Fruit fly (Drosophila melanogaster) whole organism, embryonic: ENCODE results near the gene CG43925.

ENCODE experiments used
- Adf1 ChIP-seq: fragments of 200-800 bp; sonication (Bioruptor generic); IDR thresholded peaks from 2 replicates; pipeline ENCODE4 v1.3.6; 2022; ENCODE audit warnings: missing biosample characterization, missing genetic modification characterization
- Atf6 ChIP-seq: fragments of 200-800 bp; sonication (Bioruptor generic); IDR thresholded peaks from 2 replicates; pipeline ENCODE4 v1.3.6; 2022; ENCODE audit warnings: missing biosample characterization, missing genetic modification characterization
- CG10543 ChIP-seq: fragments of 200-800 bp; sonication (Bioruptor generic); optimal IDR thresholded peaks from 3 replicates; lab custom pipeline; 2017; ENCODE audit warnings: missing biosample characterization, mild to moderate bottlenecking, missing genetic modification characterization, moderate library complexity
- CG11695 ChIP-seq: fragments of 200-800 bp; sonication (Bioruptor generic); IDR thresholded peaks from 3 replicates; pipeline ENCODE4 v1.3.6; 2022; ENCODE audit warnings: missing biosample characterization, missing genetic modification characterization
- CG1233 ChIP-seq: fragments of 200-800 bp; sonication (Bioruptor generic); optimal IDR thresholded peaks from 4 replicates; lab custom pipeline; 2018; ENCODE audit warnings: missing biosample characterization, mild to moderate bottlenecking, missing genetic modification characterization
- CG12769 ChIP-seq: fragments of 200-800 bp; sonication (Bioruptor generic); optimal IDR thresholded peaks from 2 replicates; lab custom pipeline; 2019; ENCODE audit warnings: missing biosample characterization, mild to moderate bottlenecking, missing genetic modification characterization, moderate library complexity
- CG15073 ChIP-seq: fragments of 200-800 bp; sonication (Bioruptor generic); optimal IDR thresholded peaks from 2 replicates; lab custom pipeline; 2016; ENCODE audit warnings: missing biosample characterization, missing genetic modification characterization
- CG17186 ChIP-seq: fragments of 200-800 bp; sonication (Bioruptor generic); optimal IDR thresholded peaks from 3 replicates; lab custom pipeline; 2017; ENCODE audit warnings: missing biosample characterization, missing genetic modification reagents, missing genetic modification characterization
- CG17359 ChIP-seq: fragments of 200-800 bp; sonication (Bioruptor generic); optimal IDR thresholded peaks from 3 replicates; lab custom pipeline; 2018; ENCODE audit warnings: missing biosample characterization, mild to moderate bottlenecking, missing genetic modification characterization, moderate library complexity
- CG17361 ChIP-seq: fragments of 200-800 bp; sonication (Bioruptor generic); IDR thresholded peaks from 3 replicates; pipeline ENCODE4 v1.3.6; 2022; ENCODE audit warnings: missing biosample characterization, missing genetic modification characterization
- CG18599 ChIP-seq: fragments of 200-800 bp; sonication (Bioruptor generic); optimal IDR thresholded peaks from 3 replicates; lab custom pipeline; 2017; ENCODE audit warnings: missing biosample characterization, missing genetic modification characterization, mild to moderate bottlenecking, moderate library complexity, missing genetic modification reagents
- CG2678 ChIP-seq: fragments of 200-800 bp; sonication (Bioruptor generic); optimal IDR thresholded peaks from 3 replicates; lab custom pipeline; 2019; ENCODE audit warnings: missing biosample characterization, mild to moderate bottlenecking, missing genetic modification characterization, moderate library complexity
- CG4328 ChIP-seq: fragments of 200-800 bp; sonication (Bioruptor generic); optimal IDR thresholded peaks from 3 replicates; lab custom pipeline; 2017; ENCODE audit warnings: missing biosample characterization, missing genetic modification reagents, missing genetic modification characterization
- CG4820 ChIP-seq: fragments of 200-800 bp; sonication (Bioruptor generic); optimal IDR thresholded peaks from 3 replicates; lab custom pipeline; 2016; ENCODE audit warnings: missing biosample characterization, missing genetic modification characterization
- CG5245 ChIP-seq: fragments of 200-800 bp; sonication (Bioruptor generic); optimal IDR thresholded peaks from 3 replicates; lab custom pipeline; 2016; ENCODE audit warnings: missing biosample characterization, missing genetic modification characterization
- CG6683 ChIP-seq: fragments of 200-800 bp; sonication (Bioruptor generic); optimal IDR thresholded peaks from 2 replicates; lab custom pipeline; 2017; ENCODE audit warnings: missing biosample characterization, mild to moderate bottlenecking, missing genetic modification characterization, missing genetic modification reagents
- CG6765 ChIP-seq: fragments of 200-800 bp; sonication (Bioruptor generic); optimal IDR thresholded peaks from 3 replicates; lab custom pipeline; 2017; ENCODE audit warnings: missing biosample characterization, mild to moderate bottlenecking, missing genetic modification characterization
- CG7786 ChIP-seq: fragments of 200-800 bp; sonication (Bioruptor generic); optimal IDR thresholded peaks from 2 replicates; lab custom pipeline; 2016; ENCODE audit warnings: missing biosample characterization, missing genetic modification characterization
- CG7928 ChIP-seq: fragments of 200-800 bp; sonication (Bioruptor generic); optimal IDR thresholded peaks from 2 replicates; lab custom pipeline; 2017; ENCODE audit warnings: missing biosample characterization, mild to moderate bottlenecking, missing genetic modification characterization
- CG7987 ChIP-seq: fragments of 200-800 bp; sonication (Bioruptor generic); optimal IDR thresholded peaks from 2 replicates; lab custom pipeline; 2018; ENCODE audit warnings: missing biosample characterization, mild to moderate bottlenecking, missing genetic modification characterization, moderate library complexity
- CG8089 ChIP-seq: fragments of 200-800 bp; sonication (Bioruptor generic); optimal IDR thresholded peaks from 3 replicates; lab custom pipeline; 2016; ENCODE audit warnings: missing biosample characterization, missing genetic modification characterization
- Camta ChIP-seq: fragments of 200-800 bp; sonication (Bioruptor generic); optimal IDR thresholded peaks from 2 replicates; lab custom pipeline; 2016; ENCODE audit warnings: missing biosample characterization, missing genetic modification characterization
- CrebB ChIP-seq: fragments of 200-800 bp; sonication (Bioruptor generic); optimal IDR thresholded peaks from 3 replicates; lab custom pipeline; 2018; ENCODE audit warnings: missing biosample characterization, mild to moderate bottlenecking, missing genetic modification characterization
- Drgx ChIP-seq: fragments of 200-800 bp; sonication (Bioruptor generic); IDR thresholded peaks from 2 replicates; pipeline ENCODE4 v1.3.6; 2022; ENCODE audit warnings: missing biosample characterization, missing genetic modification characterization
- Fer1 ChIP-seq: fragments of 200-800 bp; sonication (Bioruptor generic); optimal IDR thresholded peaks from 2 replicates; lab custom pipeline; 2017; ENCODE audit warnings: missing biosample characterization, mild to moderate bottlenecking, missing genetic modification characterization
- HmgZ ChIP-seq: fragments of 200-800 bp; sonication (Bioruptor generic); optimal IDR thresholded peaks from 2 replicates; lab custom pipeline; 2018; ENCODE audit warnings: missing biosample characterization, mild to moderate bottlenecking, missing genetic modification characterization
- Hmr ChIP-seq: fragments of 200-800 bp; sonication (Bioruptor generic); optimal IDR thresholded peaks from 3 replicates; lab custom pipeline; 2017; ENCODE audit warnings: mild to moderate bottlenecking, missing biosample characterization, missing genetic modification reagents, missing genetic modification characterization
- Max ChIP-seq: fragments of 200-800 bp; sonication (Bioruptor generic); optimal IDR thresholded peaks from 2 replicates; lab custom pipeline; 2016; ENCODE audit warnings: missing biosample characterization, mild to moderate bottlenecking, missing genetic modification characterization
- Med ChIP-seq: fragments of 200-800 bp; sonication (Bioruptor generic); peaks from one replicate; lab custom pipeline; 2016; ENCODE audit warnings: missing biosample characterization, missing genetic modification characterization, mild to moderate bottlenecking, inconsistent platforms, moderate library complexity
- Nf-YA ChIP-seq: fragments of 200-800 bp; sonication (Bioruptor generic); IDR thresholded peaks from 2 replicates; pipeline ENCODE4 v1.3.6; 2022; ENCODE audit warnings: missing biosample characterization, missing genetic modification characterization
- Rfx ChIP-seq: fragments of 200-800 bp; sonication (Bioruptor generic); IDR thresholded peaks from 2 replicates; pipeline ENCODE4 v1.3.6; 2022; ENCODE audit warnings: missing biosample characterization, missing genetic modification characterization
- Ssrp ChIP-seq: fragments of 200-800 bp; sonication (Bioruptor generic); optimal IDR thresholded peaks from 2 replicates; lab custom pipeline; 2018; ENCODE audit warnings: missing biosample characterization, mild to moderate bottlenecking, missing genetic modification characterization, moderate library complexity
- Stat92E ChIP-seq, 3 experiments: fragments of >200 bp in 2 of 3; fragments of 200-800 bp in 1 of 3; sonication (Bioruptor generic) in 1 of 3; optimal IDR thresholded peaks; 2 replicates each; lab custom pipeline; 2017 to 2019; ENCODE audit warnings: missing biosample characterization in 3 of 3, missing genetic modification characterization in 3 of 3, mild to moderate bottlenecking in 1 of 3, moderate library complexity in 1 of 3
- amos ChIP-seq: fragments of 200-800 bp; sonication (Bioruptor generic); IDR thresholded peaks from 2 replicates; pipeline ENCODE4 v1.3.6; 2022; ENCODE audit warnings: missing biosample characterization, missing genetic modification characterization; ENCODE audit not compliant: partially characterized antibody
- crol ChIP-seq: fragments of 200-800 bp; sonication (Bioruptor generic); IDR thresholded peaks from 2 replicates; pipeline ENCODE4 v1.3.6; 2022; ENCODE audit warnings: missing biosample characterization, missing genetic modification characterization
- cwo ChIP-seq: fragments of 200-800 bp; sonication (Bioruptor generic); optimal IDR thresholded peaks from 3 replicates; lab custom pipeline; 2017; ENCODE audit warnings: missing biosample characterization, missing genetic modification characterization, mild to moderate bottlenecking, moderate library complexity, missing genetic modification reagents
- disco-r ChIP-seq: fragments of 200-800 bp; sonication (Bioruptor generic); optimal IDR thresholded peaks from 2 replicates; lab custom pipeline; 2016; ENCODE audit warnings: missing biosample characterization, missing genetic modification characterization
- ewg ChIP-seq: fragments of 200-800 bp; sonication (Bioruptor generic); optimal IDR thresholded peaks from 3 replicates; lab custom pipeline; 2017; ENCODE audit warnings: mild to moderate bottlenecking, missing biosample characterization, missing genetic modification reagents, missing genetic modification characterization
- exex ChIP-seq: fragments of 200-800 bp; sonication (Bioruptor generic); optimal IDR thresholded peaks from 4 replicates; lab custom pipeline; 2018; ENCODE audit warnings: missing biosample characterization, mild to moderate bottlenecking, missing genetic modification characterization, moderate library complexity
- ftz-f1 ChIP-seq: fragments of 200-800 bp; sonication (Bioruptor generic); optimal IDR thresholded peaks from 2 replicates; lab custom pipeline; 2016; ENCODE audit warnings: missing biosample characterization, missing genetic modification characterization
- gfzf ChIP-seq: fragments of 200-800 bp; sonication (Bioruptor generic); optimal IDR thresholded peaks from 2 replicates; lab custom pipeline; 2016; ENCODE audit warnings: missing biosample characterization, mild to moderate bottlenecking, missing genetic modification characterization, moderate library complexity
- hth ChIP-seq: fragments of >200 bp; optimal IDR thresholded peaks from 2 replicates; lab custom pipeline; 2017; ENCODE audit warnings: inconsistent platforms
- lab ChIP-seq: fragments of 200-800 bp; sonication (Bioruptor generic); optimal IDR thresholded peaks from 3 replicates; lab custom pipeline; 2017; ENCODE audit warnings: missing biosample characterization, missing genetic modification characterization, mild to moderate bottlenecking, moderate library complexity, missing genetic modification reagents
- lilli ChIP-seq: fragments of 200-800 bp; sonication (Bioruptor generic); optimal IDR thresholded peaks from 3 replicates; lab custom pipeline; 2016; ENCODE audit warnings: missing biosample characterization, missing genetic modification characterization
- pfk ChIP-seq: fragments of 200-800 bp; sonication (Bioruptor generic); optimal IDR thresholded peaks from 2 replicates; lab custom pipeline; 2018; ENCODE audit warnings: missing biosample characterization, mild to moderate bottlenecking, missing genetic modification characterization, moderate library complexity
- salm ChIP-seq: fragments of 200-800 bp; sonication (Bioruptor generic); optimal IDR thresholded peaks from 2 replicates; lab custom pipeline; 2018; ENCODE audit warnings: missing biosample characterization, mild to moderate bottlenecking, missing genetic modification characterization
- sd ChIP-seq: fragments of 200-800 bp; sonication (Bioruptor generic); optimal IDR thresholded peaks from 3 replicates; lab custom pipeline; 2018; ENCODE audit warnings: missing biosample characterization, mild to moderate bottlenecking, missing genetic modification characterization, moderate library complexity
- sug ChIP-seq: fragments of 200-800 bp; optimal IDR thresholded peaks from 2 replicates; lab custom pipeline; 2019; ENCODE audit warnings: missing biosample characterization, mild to moderate bottlenecking, missing genetic modification characterization, moderate library complexity

The CG43925 gene

dm6 chr2L:13206077-13206668 lies 29.9 kb downstream of the CG43925 start (continued):
- TF ChIP-seq amos (no peak), CG11695 (no peak), crol (GFP tag; lab: Robert Waterston, UW) (peak; percentile 34; the same call in 1 of the 2 replicates), CG4820 (GFP tag; lab: Kevin White, UChicago) (no peak), pfk (peak; percentile 55), CG8089 (GFP tag; lab: Kevin White, UChicago) (no peak), HmgZ (peak; percentile 50), Drgx (peak; percentile 63), Stat92E (GFP tag; optimal IDR thresholded peaks at IDR 0.05; lab: Kevin White, UChicago) (no peak), Ssrp (no peak), Camta (GFP tag; lab: Kevin White, UChicago) (no peak), CG6683 (GFP tag; lab: Kevin White, UChicago) (peak; percentile 26), lilli (GFP tag; lab: Kevin White, UChicago) (peak; percentile 18), ewg (no peak), Fer1 (GFP tag; lab: Kevin White, UChicago) (peak; percentile 31), CG15073 (no peak), CG7987 (GFP tag; lab: Kevin White, UChicago) (peak; percentile 37), CG17186 (no peak), CG2678 (peak; percentile 30), Rfx (GFP tag; lab: Robert Waterston, UW) (0 out of 2 replicates have a peak, but pooled peaks have one; percentile 23), sug (tag; lab: Kevin White, UChicago) (peak; percentile 98), CrebB (tag; lab: Kevin White, UChicago) (peak; percentile 13), CG4328 (peak; percentile 21), CG6765 (GFP tag; lab: Kevin White, UChicago) (no peak), hth (no peak), CG10543 (peak; percentile 95), CG17361 (GFP tag; lab: Robert Waterston, UW) (no peak), disco-r (GFP tag; lab: Kevin White, UChicago) (no peak), Adf1 (peak; percentile 69; the same call in 1 of the 2 replicates), CG7928 (GFP tag; lab: Kevin White, UChicago) (no peak), CG5245 (GFP tag; lab: Kevin White, UChicago) (no peak), salm (tag; lab: Kevin White, UChicago) (no peak), CG1233 (peak; percentile 32), cwo (GFP tag; lab: Kevin White, UChicago) (peak; percentile 93), gfzf (no peak), Atf6 (GFP tag; lab: Robert Waterston, UW) (0 out of 2 replicates have a peak, but pooled peaks have one; percentile 22), Nf-YA (no peak), sd (tag; lab: Kevin White, UChicago) (peak; percentile 81), CG12769 (tag; lab: Kevin White, UChicago) (no peak), CG7786 (GFP tag; lab: Kevin White, UChicago) (peak; percentile 29), CG18599 (GFP tag; lab: Kevin White, UChicago) (peak; percentile 9), exex (tag; lab: Kevin White, UChicago) (peak; percentile 55), Med (GFP tag; lab: Kevin White, UChicago) (peak; percentile 37), Hmr (GFP tag; lab: Kevin White, UChicago) (peak; percentile 23), CG17359 (tag; lab: Kevin White, UChicago) (no peak), Max (GFP tag; lab: Kevin White, UChicago) (no peak), ftz-f1 (GFP tag; lab: Kevin White, UChicago) (peak; percentile 19), lab (GFP tag; lab: Kevin White, UChicago) (no peak)
